Worm (Caenorhabditis elegans): ENCODE measurements around the gene C01G10.14.

C01G10.14 gene

ce11 chrV:15065837-15066348 is 39.9 kb downstream of the C01G10.14 start, which contains the start of gene otub-1:
otub-1 (plus strand) TSS chrV:15066298.
- no peak for TF ChIP-seq tab-1 (GFP tag; IDR thresholded peaks at IDR 0.05)
- TF ChIP-seq ref-1 (GFP tag; conservative IDR thresholded peaks at IDR 0.05), result no peak
- TF ChIP-seq flt-1 (GFP tag; IDR thresholded peaks at IDR 0.05), result no peak
- TF ChIP-seq klf-2 (GFP tag; conservative IDR thresholded peaks at IDR 0.05), result no peak
- no peak for TF ChIP-seq T22C8.4 (GFP tag; IDR thresholded peaks at IDR 0.05)
- no peak for TF ChIP-seq cog-1 (tag; optimal IDR thresholded peaks at IDR 0.05)
- TF ChIP-seq ztf-29 (GFP tag; IDR thresholded peaks at IDR 0.05), result no peak
- no peak for TF ChIP-seq ztf-23 (GFP tag; IDR thresholded peaks at IDR 0.05)
- TF ChIP-seq med-1 (GFP tag; optimal IDR thresholded peaks at IDR 0.05; ENCODE audit: insufficient read depth), result no peak

- TF ChIP-seq klf-2 (GFP tag; conservative IDR thresholded peaks at IDR 0.05) (no peak), tab-1 (GFP tag; IDR thresholded peaks at IDR 0.05) (no peak), T22C8.4 (GFP tag; IDR thresholded peaks at IDR 0.05) (peak; percentile 82), ref-1 (GFP tag; conservative IDR thresholded peaks at IDR 0.05) (no peak), flt-1 (GFP tag; IDR thresholded peaks at IDR 0.05) (no peak), med-1 (GFP tag; optimal IDR thresholded peaks at IDR 0.05; ENCODE audit: insufficient read depth) (no peak)
These were observed 40.5 kb downstream of the C01G10.14 start, which contains the start of gene C25D7.9 for ce11 chrV:15065068-15065744. C25D7.9 (plus strand) TSS chrV:15065135.

ce11 chrV:15063987-15064386 is 41.8 kb downstream of the C01G10.14 start, which contains the start of gene rap-2:
rap-2 (minus strand) TSS chrV:15064087.
- TF ChIP-seq ztf-29 (GFP tag; IDR thresholded peaks at IDR 0.05) (no peak), tab-1 (GFP tag; IDR thresholded peaks at IDR 0.05) (no peak), med-1 (GFP tag; optimal IDR thresholded peaks at IDR 0.05; ENCODE audit: insufficient read depth) (no peak), ref-1 (GFP tag; conservative IDR thresholded peaks at IDR 0.05) (no peak), cog-1 (tag; optimal IDR thresholded peaks at IDR 0.05) (no peak), klf-2 (GFP tag; conservative IDR thresholded peaks at IDR 0.05) (no peak), ztf-23 (GFP tag; IDR thresholded peaks at IDR 0.05) (no peak), flt-1 (GFP tag; IDR thresholded peaks at IDR 0.05) (no peak), T22C8.4 (GFP tag; IDR thresholded peaks at IDR 0.05) (no peak)

- TF ChIP-seq T22C8.4 (GFP tag; IDR thresholded peaks at IDR 0.05) (no peak), ztf-29 (GFP tag; IDR thresholded peaks at IDR 0.05) (no peak), cog-1 (tag; optimal IDR thresholded peaks at IDR 0.05) (no peak), med-1 (GFP tag; optimal IDR thresholded peaks at IDR 0.05; ENCODE audit: insufficient read depth) (no peak), ztf-23 (GFP tag; IDR thresholded peaks at IDR 0.05) (no peak), klf-2 (GFP tag; conservative IDR thresholded peaks at IDR 0.05) (no peak), tab-1 (GFP tag; IDR thresholded peaks at IDR 0.05) (no peak), flt-1 (GFP tag; IDR thresholded peaks at IDR 0.05) (no peak), ref-1 (GFP tag; conservative IDR thresholded peaks at IDR 0.05) (no peak)
These were observed 45.1 kb downstream of the C01G10.14 start for ce11 chrV:15060595-15060994.

ce11 chrV:15059534-15059933 is 46.2 kb downstream of the C01G10.14 start, which contains the start of the genes mcm-3 and C25D7.15:
mcm-3 (minus strand) TSS chrV:15059599.
C25D7.15 (plus strand) TSS chrV:15059808.
- no peak for TF ChIP-seq klf-2 (GFP tag; conservative IDR thresholded peaks at IDR 0.05)
- TF ChIP-seq ztf-23 (GFP tag; IDR thresholded peaks at IDR 0.05), result no peak
- TF ChIP-seq ztf-29 (GFP tag; IDR thresholded peaks at IDR 0.05), result no peak
- no peak for TF ChIP-seq tab-1 (GFP tag; IDR thresholded peaks at IDR 0.05)
- TF ChIP-seq T22C8.4 (GFP tag; IDR thresholded peaks at IDR 0.05), result no peak

ce11 chrV:15058965-15059364 is 46.8 kb downstream of the C01G10.14 start:
- TF ChIP-seq T22C8.4 (GFP tag; IDR thresholded peaks at IDR 0.05), result no peak
- no peak for TF ChIP-seq cog-1 (tag; optimal IDR thresholded peaks at IDR 0.05)
- no peak for TF ChIP-seq med-1 (GFP tag; optimal IDR thresholded peaks at IDR 0.05; ENCODE audit: insufficient read depth)
- TF ChIP-seq ref-1 (GFP tag; conservative IDR thresholded peaks at IDR 0.05), result no peak
- no peak for TF ChIP-seq ztf-23 (GFP tag; IDR thresholded peaks at IDR 0.05)
- TF ChIP-seq tab-1 (GFP tag; IDR thresholded peaks at IDR 0.05), result no peak
- no peak for TF ChIP-seq ztf-29 (GFP tag; IDR thresholded peaks at IDR 0.05)
- TF ChIP-seq klf-2 (GFP tag; conservative IDR thresholded peaks at IDR 0.05), result no peak
- TF ChIP-seq flt-1 (GFP tag; IDR thresholded peaks at IDR 0.05), result no peak

ce11 chrV:15058423-15058822 is 47.3 kb downstream of the C01G10.14 start:
- no peak for TF ChIP-seq flt-1 (GFP tag; IDR thresholded peaks at IDR 0.05)
- no peak for TF ChIP-seq klf-2 (GFP tag; conservative IDR thresholded peaks at IDR 0.05)
- no peak for TF ChIP-seq ztf-23 (GFP tag; IDR thresholded peaks at IDR 0.05)
- TF ChIP-seq tab-1 (GFP tag; IDR thresholded peaks at IDR 0.05), result no peak

- no peak for TF ChIP-seq ztf-23 (GFP tag; IDR thresholded peaks at IDR 0.05)
- no peak for TF ChIP-seq T22C8.4 (GFP tag; IDR thresholded peaks at IDR 0.05)
- TF ChIP-seq cog-1 (tag; optimal IDR thresholded peaks at IDR 0.05), result no peak
- TF ChIP-seq med-1 (GFP tag; optimal IDR thresholded peaks at IDR 0.05; ENCODE audit: insufficient read depth), result no peak
- no peak for TF ChIP-seq ref-1 (GFP tag; conservative IDR thresholded peaks at IDR 0.05)
- no peak for TF ChIP-seq ztf-29 (GFP tag; IDR thresholded peaks at IDR 0.05)
- no peak for TF ChIP-seq flt-1 (GFP tag; IDR thresholded peaks at IDR 0.05)
- no peak for TF ChIP-seq tab-1 (GFP tag; IDR thresholded peaks at IDR 0.05)
- no peak for TF ChIP-seq klf-2 (GFP tag; conservative IDR thresholded peaks at IDR 0.05)
These were observed 48.0 kb downstream of the C01G10.14 start for ce11 chrV:15057724-15058123.

- no peak for TF ChIP-seq flt-1 (GFP tag; IDR thresholded peaks at IDR 0.05)
- no peak for TF ChIP-seq ztf-29 (GFP tag; IDR thresholded peaks at IDR 0.05)
These were observed 49.4 kb downstream of the C01G10.14 start for ce11 chrV:15056346-15056839.

- TF ChIP-seq cog-1 (tag; optimal IDR thresholded peaks at IDR 0.05) (no peak), klf-2 (GFP tag; conservative IDR thresholded peaks at IDR 0.05) (no peak), ztf-29 (GFP tag; IDR thresholded peaks at IDR 0.05) (no peak), T22C8.4 (GFP tag; IDR thresholded peaks at IDR 0.05) (no peak), tab-1 (GFP tag; IDR thresholded peaks at IDR 0.05) (no peak), flt-1 (GFP tag; IDR thresholded peaks at IDR 0.05) (no peak), med-1 (GFP tag; optimal IDR thresholded peaks at IDR 0.05; ENCODE audit: insufficient read depth) (no peak), ztf-23 (GFP tag; IDR thresholded peaks at IDR 0.05) (no peak), ref-1 (GFP tag; conservative IDR thresholded peaks at IDR 0.05) (no peak)
These were observed 49.9 kb downstream of the C01G10.14 start, which contains the start of gene C25D7.16 for ce11 chrV:15055873-15056272. C25D7.16 (plus strand) TSS chrV:15056173.
